Fruit fly (Drosophila melanogaster): ENCODE measurements around the gene kat-60L1.

dm6 chr3R:5791497-5791896 lies 9.9 kb downstream of the kat-60L1 start, which contains the start of gene Hpf1:
- TF ChIP-seq psq (optimal IDR thresholded peaks at IDR 0.05) (no peak), insv (optimal IDR thresholded peaks at IDR 0.05) (no peak), ttk (optimal IDR thresholded peaks at IDR 0.05) (no peak), Sin3A (optimal IDR thresholded peaks at IDR 0.05) (no peak), h (optimal IDR thresholded peaks at IDR 0.05) (no peak), Myc (optimal IDR thresholded peaks at IDR 0.05) (no peak)
